Worm (Caenorhabditis elegans): ENCODE results near the gene M01F1.8.

ce11 chrIII:3539499-3539898 is 37.1 kb upstream of the M01F1.8 start:
- TF ChIP-seq unc-62 (GFP tag; optimal IDR thresholded peaks at IDR 0.05) (no peak), pha-4 (tag; optimal IDR thresholded peaks at IDR 0.05) (no peak)

All from whole organism, mixed stage, embryonic.